Fruit fly (Drosophila melanogaster): ENCODE results near the gene alphaTub85E.
A peak's percentile ranks its signal among the peaks of the same experiment; 100 is the strongest.

alphaTub85E gene

DNA sequence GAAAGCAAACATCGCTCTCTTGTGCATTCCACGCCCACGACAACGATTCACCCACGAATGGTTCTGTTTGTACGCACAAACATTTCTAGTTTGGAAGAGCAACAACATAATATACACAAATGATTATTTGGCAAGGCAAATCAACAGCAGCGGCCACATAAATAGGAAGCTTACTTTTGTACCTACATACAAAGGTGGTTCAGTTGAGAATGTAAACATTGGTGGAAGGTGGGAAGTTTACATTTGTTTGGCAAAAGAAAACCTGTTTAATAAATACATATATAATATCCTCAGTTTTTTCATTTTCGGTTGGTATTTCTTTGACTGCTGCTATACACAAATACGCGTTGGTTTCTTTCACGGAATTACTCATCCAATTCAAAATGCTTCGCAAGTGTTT lies 30.5 kb downstream of the alphaTub85E start (continued):
- TF ChIP-seq CG14710 (tag; optimal IDR thresholded peaks at IDR 0.05) (peak; percentile 82), gce (GFP tag; IDR thresholded peaks at IDR 0.05) (no peak), lilli (GFP tag; optimal IDR thresholded peaks at IDR 0.05) (peak; percentile 94), CG3281 (GFP tag; optimal IDR thresholded peaks at IDR 0.05) (peak; percentile 90), CG12942 (GFP tag; optimal IDR thresholded peaks at IDR 0.05) (peak; percentile 76), Mes4 (GFP tag; optimal IDR thresholded peaks at IDR 0.05) (peak; percentile 72), sim (GFP tag; IDR thresholded peaks at IDR 0.05) (no peak), CG11696 (GFP tag; IDR thresholded peaks at IDR 0.05) (no peak), ato (GFP tag; IDR thresholded peaks at IDR 0.05; ENCODE audit: partially characterized antibody) (no peak), sob (GFP tag; IDR thresholded peaks at IDR 0.05) (no peak), Sox100B (GFP tag; optimal IDR thresholded peaks at IDR 0.05) (peak; percentile 86), Sin3A (optimal IDR thresholded peaks at IDR 0.05) (no peak), CG8290 (GFP tag; optimal IDR thresholded peaks at IDR 0.05) (peak; percentile 76), CG8290 (tag; optimal IDR thresholded peaks at IDR 0.05) (peak in 1 of 2 experiments; percentile 92), nau (GFP tag; optimal IDR thresholded peaks at IDR 0.05) (peak; percentile 90), CG17385 (GFP tag; optimal IDR thresholded peaks at IDR 0.05) (peak; percentile 88), sd (tag; optimal IDR thresholded peaks at IDR 0.05) (peak; percentile 94), CG3163 (GFP tag; optimal IDR thresholded peaks at IDR 0.05) (peak; percentile 31), Ada2b (GFP tag; IDR thresholded peaks at IDR 0.05) (no peak), Pdp1 (GFP tag; optimal IDR thresholded peaks at IDR 0.05) (peak; percentile 83 to 84), amos (GFP tag; IDR thresholded peaks at IDR 0.05; ENCODE audit: partially characterized antibody) (no peak), CG15269 (tag; optimal IDR thresholded peaks at IDR 0.05) (peak; percentile 93), Dfd (GFP tag; optimal IDR thresholded peaks at IDR 0.05) (no peak), Stat92E (GFP tag; optimal IDR thresholded peaks at IDR 0.05) (peak in 1 of 3 experiments; percentile 49), Elba2 (GFP tag; optimal IDR thresholded peaks at IDR 0.05) (no peak), CG11560 (tag; IDR thresholded peaks at IDR 0.05) (no peak), CG31388 (GFP tag; optimal IDR thresholded peaks at IDR 0.05) (peak; percentile 59), CG30020 (tag; optimal IDR thresholded peaks at IDR 0.05) (peak; percentile 17), CG16815 (GFP tag; optimal IDR thresholded peaks at IDR 0.05) (peak; percentile 62), CG10209 (GFP tag; optimal IDR thresholded peaks at IDR 0.05) (peak; percentile 92), Mad (GFP tag; optimal IDR thresholded peaks at IDR 0.05) (peak; percentile 85), CG2116 (GFP tag; optimal IDR thresholded peaks at IDR 0.05) (peak; percentile 66), Poxn (GFP tag; IDR thresholded peaks at IDR 0.05) (no peak), yki (optimal IDR thresholded peaks at IDR 0.05) (no peak), bbx (GFP tag; IDR thresholded peaks at IDR 0.05; ENCODE audit: partially characterized antibody) (no peak), Ets65A (GFP tag) (peak; percentile 95), CG16779 (GFP tag; IDR thresholded peaks at IDR 0.05) (no peak), Fer2 (tag; optimal IDR thresholded peaks at IDR 0.05) (peak; percentile 51), CG7271 (tag; optimal IDR thresholded peaks at IDR 0.05) (peak; percentile 87), gt (GFP tag; IDR thresholded peaks at IDR 0.05) (no peak), CrebB (tag; optimal IDR thresholded peaks at IDR 0.05) (peak; percentile 89), CG3838 (GFP tag; optimal IDR thresholded peaks at IDR 0.05) (peak; percentile 51), CG8281 (tag; optimal IDR thresholded peaks at IDR 0.05) (peak; percentile 78), Vsx1 (GFP tag; optimal IDR thresholded peaks at IDR 0.05) (peak; percentile 81), grn (GFP tag; optimal IDR thresholded peaks at IDR 0.05) (peak; percentile 50), tll (GFP tag; optimal IDR thresholded peaks at IDR 0.05) (peak in 1 of 2 experiments; percentile 86), CG32772 (GFP tag; IDR thresholded peaks at IDR 0.05) (no peak), HHEX (GFP tag; optimal IDR thresholded peaks at IDR 0.05) (peak; percentile 88), Six4 (GFP tag; optimal IDR thresholded peaks at IDR 0.05) (peak; percentile 87), hth (optimal IDR thresholded peaks at IDR 0.05) (no peak), CG1024 (GFP tag; IDR thresholded peaks at IDR 0.05) (no peak), CG17328 (GFP tag; IDR thresholded peaks at IDR 0.05) (no peak)

All from whole organism, embryonic.